Worm (Caenorhabditis elegans) whole organism, L3 larva: ENCODE results near the gene dach-1.

Experiments
- ama-1 ChIP-seq: fragments of 150-350 bp; optimal IDR thresholded peaks from 2 replicates; lab custom pipeline; 2018
- ceh-82 ChIP-seq: fragments of 150-350 bp; optimal IDR thresholded peaks from 2 replicates; lab custom pipeline; 2014; ENCODE audit warnings: missing biosample characterization, missing genetic modification characterization
- nhr-23 ChIP-seq: fragments of 150-350 bp; optimal IDR thresholded peaks from 2 replicates; lab custom pipeline; 2014; ENCODE audit warnings: missing biosample characterization, missing genetic modification reagents, missing genetic modification characterization

- TF ChIP-seq ama-1 (no peak), ceh-82 (tag; lab: Kevin White, UChicago) (no peak), nhr-23 (no peak)
Observed at ce11 chrV:3922547-3922946, 27.3 kb upstream of the dach-1 start.
